Worm (Caenorhabditis elegans) whole organism, L4/young adult: Measurements from ENCODE around the gene spp-16.

Experiments used
- W03F9.2 ChIP-seq: fragments of 150-350 bp; optimal IDR thresholded peaks from 2 replicates; lab custom pipeline; 2014; ENCODE audit warnings: missing biosample characterization, missing genetic modification characterization
- dao-5 ChIP-seq: sonication (generic microtip); optimal IDR thresholded peaks from 2 replicates; lab custom pipeline; 2016; ENCODE audit warnings: missing genotype, missing genetic modification characterization, moderate library complexity, missing compliant biosample characterization
- him-1 ChIP-seq: sonication (generic microtip); optimal IDR thresholded peaks from 2 replicates; lab custom pipeline; 2016; ENCODE audit warnings: missing genotype, missing genetic modification reagents, missing genetic modification characterization, missing compliant biosample characterization

Gene spp-16

DNA sequence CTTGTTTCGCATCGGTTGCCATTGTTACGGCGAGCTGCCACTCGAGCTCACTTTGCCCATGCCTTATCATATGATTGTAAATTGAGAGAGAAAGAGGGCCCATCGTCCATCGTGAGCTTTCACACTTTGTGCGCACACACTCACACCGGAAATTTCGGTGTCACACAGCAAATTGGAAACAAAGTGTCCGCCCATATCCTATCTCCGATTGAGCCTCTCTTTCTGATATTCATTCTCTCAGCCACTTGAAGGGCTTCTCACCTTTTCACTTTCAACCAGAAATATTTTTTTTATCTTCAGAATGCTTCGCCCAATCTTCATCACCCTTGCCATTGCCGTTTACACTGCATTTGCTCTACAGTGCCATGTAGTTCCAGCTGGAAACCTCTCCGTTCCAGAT is 28.4 kb upstream of the spp-16 start, which contains the start of gene F58B4.3:
TSS of gene F58B4.3 (plus strand) at position 301 of the 400 bp plus-strand sequence.
- TF ChIP-seq him-1 (tag; lab: Kevin White, UChicago) = no peak
- no peak for TF ChIP-seq dao-5 (tag; lab: Kevin White, UChicago)

DNA sequence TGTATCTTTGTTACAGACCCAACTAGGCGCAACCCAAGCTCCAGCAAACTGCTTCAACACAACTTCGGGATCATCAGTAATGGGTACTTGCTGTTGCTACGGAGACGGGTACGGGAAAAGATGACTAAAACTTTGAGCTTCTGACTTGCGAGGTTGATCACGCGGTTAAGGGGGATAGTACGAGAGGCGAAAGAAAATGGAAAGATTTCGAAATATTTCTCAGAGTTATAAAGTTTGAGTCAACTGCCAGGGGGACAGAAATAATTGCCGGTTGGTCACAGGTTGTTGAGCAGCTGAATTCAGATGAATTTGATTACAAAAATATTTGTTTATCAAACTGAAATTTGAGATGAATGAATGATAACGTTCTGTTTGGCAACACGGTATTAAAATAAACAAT is 24.6 kb upstream of the spp-16 start:
- no peak for TF ChIP-seq dao-5 (tag; lab: Kevin White, UChicago)
- no peak for TF ChIP-seq W03F9.2 (tag; lab: Kevin White, UChicago)
- TF ChIP-seq him-1 (tag; lab: Kevin White, UChicago) = no peak

DNA sequence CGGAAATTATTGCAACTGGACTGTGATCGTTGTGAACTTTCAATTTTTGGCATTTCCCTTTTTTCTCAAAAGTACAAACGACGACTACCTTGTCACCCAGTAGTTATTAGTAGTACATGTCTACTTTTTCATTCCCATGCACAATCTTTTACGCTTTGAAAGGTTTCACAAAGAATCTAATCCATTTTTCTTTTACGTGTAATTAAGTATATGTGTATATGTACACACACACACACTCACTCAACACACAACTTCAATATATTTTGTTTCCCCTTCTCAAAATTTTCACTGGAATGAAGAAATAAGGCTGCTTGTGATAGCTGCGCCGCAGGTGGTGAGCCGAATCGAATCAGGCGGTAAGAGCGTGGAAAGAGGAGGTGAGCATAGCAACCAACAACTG is 23.6 kb upstream of the spp-16 start, which contains the start of gene F58B4.6:
TSS of gene F58B4.6 (plus strand) at position 301 of the 400 bp plus-strand sequence.
- TF ChIP-seq W03F9.2 (tag; lab: Kevin White, UChicago) (no peak), dao-5 (tag; lab: Kevin White, UChicago) (no peak), him-1 (tag; lab: Kevin White, UChicago) (no peak)

DNA sequence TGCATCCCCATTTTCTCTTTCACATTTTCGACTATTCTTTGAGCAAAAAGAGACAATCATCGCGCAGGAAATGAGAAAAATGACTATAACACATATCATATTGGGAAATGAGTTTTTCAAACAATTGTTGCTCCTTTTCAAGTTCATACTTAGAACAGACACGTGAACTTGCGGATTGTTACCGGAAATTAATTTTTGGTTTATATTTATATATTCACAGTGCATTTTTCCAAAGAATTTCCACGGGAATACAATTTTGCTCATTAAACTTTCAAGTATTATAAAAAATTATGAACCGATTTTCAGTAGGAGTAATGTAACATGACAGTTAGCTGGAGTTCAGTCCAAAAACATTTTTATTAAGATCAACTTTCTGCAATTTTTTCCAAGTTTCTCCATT is 22.1 kb upstream of the spp-16 start, which contains the start of gene F58B4.7:
TSS of gene F58B4.7 (minus strand) at position 101 of the 400 bp plus-strand sequence.
- TF ChIP-seq dao-5 (tag; lab: Kevin White, UChicago) = no peak
- no peak for TF ChIP-seq him-1 (tag; lab: Kevin White, UChicago)
- TF ChIP-seq W03F9.2 (tag; lab: Kevin White, UChicago) = no peak

DNA sequence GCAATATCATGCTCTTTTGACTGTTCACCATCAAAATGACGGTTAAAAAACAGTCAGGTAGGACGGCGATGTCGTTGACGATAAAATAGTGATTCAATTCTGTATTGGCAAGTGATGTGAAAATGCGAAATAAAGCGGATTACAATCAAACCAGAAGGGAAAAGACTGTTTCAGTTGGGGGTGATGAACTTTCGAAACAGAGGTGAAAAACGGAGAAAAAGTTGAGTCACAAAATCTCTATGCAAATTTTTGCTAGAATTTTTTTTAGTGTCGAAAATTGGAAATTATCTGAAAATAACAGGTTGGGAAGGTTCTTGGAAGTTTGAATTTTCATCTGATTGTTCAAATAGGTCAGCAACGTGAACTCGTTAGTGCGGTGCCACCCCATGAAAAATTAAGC is 20.6 kb upstream of the spp-16 start, which contains the start of gene nas-31:
TSS of gene nas-31 (minus strand) at position 101 of the 400 bp plus-strand sequence.
- no peak for TF ChIP-seq dao-5 (tag; lab: Kevin White, UChicago)
- no peak for TF ChIP-seq W03F9.2 (tag; lab: Kevin White, UChicago)
- no peak for TF ChIP-seq him-1 (tag; lab: Kevin White, UChicago)

DNA sequence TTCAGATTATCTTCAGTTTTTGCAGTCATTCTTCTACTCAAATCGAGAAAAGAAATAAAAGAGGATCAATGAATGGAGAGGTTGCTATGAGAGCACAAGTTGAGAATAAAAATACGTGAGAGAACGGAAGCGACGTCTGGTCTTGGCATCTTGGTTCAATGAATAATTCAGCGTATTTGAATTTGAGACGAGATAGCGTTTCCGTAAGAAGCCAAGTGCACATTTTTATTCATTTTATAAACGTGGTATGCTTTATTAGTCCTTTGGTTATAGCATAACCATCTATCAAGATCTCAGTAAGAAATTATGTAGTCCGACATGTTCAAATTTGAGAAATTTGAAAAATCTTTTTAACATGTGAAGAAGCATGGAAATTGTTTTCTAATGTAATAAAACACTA is 17.3 kb upstream of the spp-16 start, which contains the start of gene F58B4.2:
TSS of gene F58B4.2 (minus strand) at position 101 of the 400 bp plus-strand sequence.
- no peak for TF ChIP-seq dao-5 (tag; lab: Kevin White, UChicago)
- no peak for TF ChIP-seq him-1 (tag; lab: Kevin White, UChicago)
- TF ChIP-seq W03F9.2 (tag; lab: Kevin White, UChicago) = no peak

DNA sequence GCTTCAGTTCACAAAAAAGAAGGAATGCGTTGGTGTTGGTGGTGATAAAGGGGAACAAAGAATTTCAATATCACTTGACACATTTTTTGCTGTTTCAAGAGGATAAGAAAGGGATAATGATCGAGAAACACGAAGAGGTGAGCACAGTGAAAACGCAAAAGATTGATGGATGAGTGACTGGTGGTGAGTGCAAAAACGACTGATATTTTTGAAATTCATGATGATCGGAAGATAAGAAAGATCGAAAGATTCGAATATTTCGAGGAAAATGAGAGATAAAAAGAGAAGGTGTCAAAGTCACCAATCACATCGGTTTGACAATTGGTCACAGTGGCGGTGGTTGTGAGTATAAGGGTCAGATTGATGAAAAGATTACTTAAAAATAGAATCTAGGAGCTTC is 14.8 kb upstream of the spp-16 start:
- TF ChIP-seq W03F9.2 (tag; lab: Kevin White, UChicago) = no peak

DNA sequence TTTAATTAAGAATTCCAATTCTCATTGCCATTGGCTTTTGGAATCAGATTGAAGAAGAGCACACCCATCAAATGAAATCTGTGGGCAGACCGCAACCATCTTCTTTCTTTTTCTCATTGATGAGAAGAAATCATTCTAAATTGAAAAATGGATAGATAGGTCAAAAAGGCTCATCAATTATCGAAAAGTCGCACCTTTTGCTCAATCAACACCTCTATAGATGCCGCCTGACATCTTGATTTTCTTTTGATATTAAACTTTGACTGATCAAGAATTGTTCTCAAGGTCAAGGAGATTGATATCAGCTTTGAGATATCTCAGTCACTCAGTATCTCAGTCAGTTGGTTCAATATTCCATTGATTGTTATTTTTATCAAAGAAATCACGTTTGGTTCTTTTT is 8.9 kb upstream of the spp-16 start:
- no peak for TF ChIP-seq dao-5 (tag; lab: Kevin White, UChicago)
- no peak for TF ChIP-seq W03F9.2 (tag; lab: Kevin White, UChicago)
- TF ChIP-seq him-1 (tag; lab: Kevin White, UChicago) = no peak

DNA sequence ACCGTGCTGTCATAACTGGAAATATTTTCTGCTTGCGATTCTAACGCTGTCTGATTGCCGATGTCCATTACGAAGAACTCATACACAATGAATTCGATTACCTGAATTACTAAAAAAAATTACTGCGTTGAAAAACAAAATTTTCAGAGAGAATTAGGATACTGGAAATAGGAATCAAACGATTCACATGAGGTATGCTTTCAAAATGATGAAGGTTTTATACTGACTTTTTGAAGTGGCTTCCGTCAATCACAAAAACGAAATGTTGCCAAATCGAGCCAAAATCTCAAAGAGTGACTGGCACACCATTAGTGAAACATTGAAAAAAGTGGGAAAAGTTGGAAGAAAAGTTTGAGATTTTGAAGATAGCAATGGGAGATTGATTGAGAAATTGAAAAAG is 8.0 kb upstream of the spp-16 start, which contains the start of gene zzz-1:
TSS of gene zzz-1 (minus strand) at position 101 of the 400 bp plus-strand sequence.
- TF ChIP-seq him-1 (tag; lab: Kevin White, UChicago) = no peak
- TF ChIP-seq dao-5 (tag; lab: Kevin White, UChicago) = no peak
- no peak for TF ChIP-seq W03F9.2 (tag; lab: Kevin White, UChicago)

DNA sequence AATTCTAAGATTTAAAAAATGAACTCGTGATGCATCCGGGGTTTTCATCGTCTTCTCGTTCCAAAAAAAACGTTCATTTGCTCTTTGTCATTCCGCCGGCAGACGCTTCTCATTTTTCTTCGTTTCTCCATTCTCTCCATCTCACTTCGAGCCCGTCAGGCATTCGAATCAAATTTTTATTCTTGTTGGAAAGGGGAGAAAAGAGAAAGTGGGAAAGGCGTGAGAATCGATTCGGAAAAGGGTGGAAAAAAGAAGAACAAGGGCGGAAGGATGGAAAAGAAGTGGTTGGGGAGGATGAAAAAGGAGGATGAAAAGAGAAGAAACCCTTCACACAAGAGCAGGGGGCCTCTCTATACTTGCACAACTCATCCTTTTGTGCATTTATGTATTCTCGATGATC is 3.7 kb upstream of the spp-16 start:
- TF ChIP-seq W03F9.2 (tag; lab: Kevin White, UChicago) (no peak), dao-5 (tag; lab: Kevin White, UChicago) (no peak), him-1 (tag; lab: Kevin White, UChicago) (no peak)

DNA sequence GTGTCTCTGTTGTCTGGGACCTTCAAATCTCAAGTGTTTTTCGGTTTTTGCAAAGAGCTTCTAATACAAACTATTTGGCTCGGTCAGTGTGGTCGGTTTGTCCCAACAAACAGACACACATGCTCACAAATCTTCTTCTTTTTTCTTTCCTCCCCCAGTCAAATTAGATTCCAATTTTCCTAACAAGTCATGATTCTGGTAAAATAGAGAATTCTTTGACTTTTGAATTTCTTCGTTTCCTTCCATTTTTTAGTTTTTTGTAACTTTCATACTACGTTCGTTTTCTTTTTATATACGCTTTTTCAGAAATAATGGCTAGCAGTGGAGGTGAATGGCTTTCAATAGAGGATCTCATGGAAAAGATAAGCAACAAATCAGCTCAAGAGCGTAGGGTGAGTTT is 2.6 kb upstream of the spp-16 start, which contains the start of gene F32D8.15:
TSS of gene F32D8.15 (plus strand) at position 301 of the 400 bp plus-strand sequence.
- TF ChIP-seq him-1 (tag; lab: Kevin White, UChicago) (no peak), dao-5 (tag; lab: Kevin White, UChicago) (no peak), W03F9.2 (tag; lab: Kevin White, UChicago) (no peak)

DNA sequence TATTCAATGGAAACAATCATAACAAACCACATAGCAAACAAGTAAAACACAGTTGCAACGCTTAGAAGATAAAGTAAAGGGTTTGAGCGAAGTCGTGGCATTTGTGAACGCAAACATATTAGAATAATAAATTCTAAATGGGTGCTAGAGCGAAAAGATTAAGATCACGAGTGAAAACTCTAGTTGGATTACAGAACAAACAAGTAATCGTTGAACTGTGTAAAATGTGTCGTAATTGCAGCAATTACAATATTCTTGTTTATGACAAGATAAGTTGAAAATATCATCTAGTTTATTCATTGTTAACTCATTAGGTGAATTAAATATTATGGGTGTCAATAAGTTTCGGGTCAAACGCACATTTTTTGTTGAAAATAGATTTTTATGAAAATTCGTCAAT is 1.6 kb upstream of the spp-16 start, which contains the start of gene F32D8.8:
TSS of gene F32D8.8 (minus strand) at position 101 of the 400 bp plus-strand sequence.
- TF ChIP-seq dao-5 (tag; lab: Kevin White, UChicago) (no peak), him-1 (tag; lab: Kevin White, UChicago) (no peak), W03F9.2 (tag; lab: Kevin White, UChicago) (no peak)

DNA sequence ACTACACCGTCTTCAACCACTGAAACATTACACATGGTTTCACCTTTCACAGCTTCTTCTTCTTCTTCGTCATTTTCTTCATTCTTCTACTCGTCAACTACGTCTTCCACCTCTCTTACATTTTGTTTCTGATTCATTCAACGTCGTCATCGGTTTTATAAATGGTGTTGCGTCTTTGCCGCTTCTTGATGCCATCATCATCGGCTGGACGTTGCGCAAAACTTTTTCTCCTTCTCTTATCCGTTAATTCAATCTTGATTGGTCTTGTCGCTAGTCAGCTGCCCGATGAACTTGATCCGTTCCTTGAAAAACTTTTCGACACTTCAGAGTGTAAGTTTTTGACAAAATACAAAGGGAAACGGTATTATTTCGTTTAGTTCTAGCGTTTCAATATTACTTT is 2.5 kb downstream of the spp-16 start:
- TF ChIP-seq dao-5 (tag; lab: Kevin White, UChicago) (no peak), W03F9.2 (tag; lab: Kevin White, UChicago) (no peak)

DNA sequence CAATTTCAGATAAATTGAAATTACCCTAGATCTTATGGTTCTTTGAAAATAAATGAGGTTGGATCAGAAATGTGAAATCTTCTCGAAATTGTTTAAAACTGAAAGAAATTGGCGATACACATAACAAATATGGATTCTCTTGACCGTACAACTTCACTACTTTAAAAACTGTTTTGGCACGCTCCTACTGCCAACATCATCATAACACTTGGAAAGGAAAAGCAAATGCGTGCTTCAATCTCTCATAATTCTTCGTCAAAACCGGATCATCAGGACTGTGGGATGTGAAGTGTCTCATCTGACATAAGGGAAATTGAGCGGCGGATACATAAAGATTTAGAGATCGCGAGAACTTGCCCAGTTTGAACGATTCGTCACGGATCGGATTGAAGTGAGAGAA is 3.0 kb downstream of the spp-16 start, which contains the start of gene F32D8.7:
TSS of gene F32D8.7 (plus strand) at position 329 of the 400 bp plus-strand sequence.
- no peak for TF ChIP-seq W03F9.2 (tag; lab: Kevin White, UChicago)
- TF ChIP-seq him-1 (tag; lab: Kevin White, UChicago) = no peak
- no peak for TF ChIP-seq dao-5 (tag; lab: Kevin White, UChicago)
